Fruit fly (Drosophila melanogaster) whole organism, embryonic: Measurements from ENCODE around the gene Sap130.

Experiments used
- BEAF-32 ChIP-seq: fragments of 200-800 bp; sonication (Bioruptor generic); optimal IDR thresholded peaks from 3 replicates; lab custom pipeline; 2017; ENCODE audit warnings: missing biosample characterization, missing genetic modification characterization, mild to moderate bottlenecking, moderate library complexity, missing genetic modification reagents
- CG1602 ChIP-seq: fragments of 200-800 bp; sonication (Bioruptor generic); optimal IDR thresholded peaks from 3 replicates; lab custom pipeline; 2016; ENCODE audit warnings: missing biosample characterization, missing genetic modification characterization
- Doc2 ChIP-seq: fragments of 200-800 bp; sonication (Bioruptor generic); IDR thresholded peaks from 2 replicates; pipeline ENCODE4 v1.3.6; 2022; ENCODE audit warnings: missing biosample characterization, missing genetic modification characterization
- Ssrp ChIP-seq: fragments of 200-800 bp; sonication (Bioruptor generic); optimal IDR thresholded peaks from 2 replicates; lab custom pipeline; 2018; ENCODE audit warnings: missing biosample characterization, mild to moderate bottlenecking, missing genetic modification characterization, moderate library complexity
- ato ChIP-seq: fragments of 200-800 bp; sonication (Bioruptor generic); IDR thresholded peaks from 2 replicates; pipeline ENCODE4 v1.3.6; 2022; ENCODE audit warnings: missing biosample characterization, missing genetic modification characterization; ENCODE audit not compliant: partially characterized antibody
- en ChIP-seq: fragments of 200-800 bp; sonication (Bioruptor generic); optimal IDR thresholded peaks from 2 replicates; lab custom pipeline; 2016; ENCODE audit warnings: missing biosample characterization, missing genetic modification characterization
- hb ChIP-seq: fragments of 200-800 bp; sonication (Bioruptor generic); IDR thresholded peaks from 3 replicates; pipeline ENCODE4 v1.3.6; 2022; ENCODE audit warnings: missing biosample characterization, missing genetic modification characterization; ENCODE audit not compliant: partially characterized antibody
- pum ChIP-seq: fragments of 200-800 bp; sonication (Bioruptor generic); optimal IDR thresholded peaks from 2 replicates; lab custom pipeline; 2016; ENCODE audit warnings: missing biosample characterization, missing genetic modification characterization
- pzg ChIP-seq: fragments of 200-800 bp; sonication (Bioruptor generic); optimal IDR thresholded peaks from 3 replicates; lab custom pipeline; 2018; ENCODE audit warnings: missing biosample characterization, mild to moderate bottlenecking, missing genetic modification characterization, moderate library complexity

DNA sequence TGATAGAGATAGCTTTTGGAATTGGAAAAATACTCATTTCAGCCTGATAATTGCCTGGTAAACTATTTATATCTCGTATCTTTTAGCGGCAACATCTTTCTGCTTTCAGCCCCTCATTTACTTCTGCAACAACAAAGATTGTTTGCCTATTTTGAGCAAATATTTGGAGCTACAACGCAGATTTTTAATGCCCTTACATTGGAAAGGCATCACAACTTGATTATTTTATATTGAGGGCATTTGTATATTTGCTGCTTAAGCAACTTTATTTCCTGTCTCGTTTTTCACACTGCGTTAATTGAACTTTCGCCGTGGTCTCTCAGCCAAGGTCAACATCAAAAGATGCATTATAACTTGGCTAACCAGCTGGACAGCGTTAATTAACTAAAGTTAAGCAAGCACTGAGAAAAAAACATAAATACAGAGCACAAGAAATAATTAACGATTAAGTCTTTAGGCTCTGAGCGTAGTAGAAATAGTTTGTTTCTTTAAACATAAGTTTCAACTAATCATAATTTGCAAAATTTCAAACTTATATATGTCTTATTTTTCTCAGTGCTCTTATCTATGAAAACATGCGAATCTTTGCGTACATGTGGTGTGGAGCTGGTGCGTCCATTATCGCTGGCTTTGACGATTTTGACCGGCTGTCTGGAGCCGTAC, 25.7 kb downstream of the Sap130 start:
- TF ChIP-seq CG1602 (GFP tag; lab: Kevin White, UChicago) = peak; percentile 34
- TF ChIP-seq Ssrp (tag; lab: Kevin White, UChicago) = peak; percentile 43
- TF ChIP-seq hb (GFP tag; lab: Robert Waterston, UW) = no peak
- TF ChIP-seq pum = no peak
- no peak for TF ChIP-seq ato
- TF ChIP-seq BEAF-32 = no peak
- no peak for TF ChIP-seq pzg (GFP tag; lab: Kevin White, UChicago)
- TF ChIP-seq Doc2 (GFP tag; lab: Robert Waterston, UW) = no peak
- TF ChIP-seq en (GFP tag; lab: Kevin White, UChicago) = peak; percentile 50
